In the genomic region with DNA sequence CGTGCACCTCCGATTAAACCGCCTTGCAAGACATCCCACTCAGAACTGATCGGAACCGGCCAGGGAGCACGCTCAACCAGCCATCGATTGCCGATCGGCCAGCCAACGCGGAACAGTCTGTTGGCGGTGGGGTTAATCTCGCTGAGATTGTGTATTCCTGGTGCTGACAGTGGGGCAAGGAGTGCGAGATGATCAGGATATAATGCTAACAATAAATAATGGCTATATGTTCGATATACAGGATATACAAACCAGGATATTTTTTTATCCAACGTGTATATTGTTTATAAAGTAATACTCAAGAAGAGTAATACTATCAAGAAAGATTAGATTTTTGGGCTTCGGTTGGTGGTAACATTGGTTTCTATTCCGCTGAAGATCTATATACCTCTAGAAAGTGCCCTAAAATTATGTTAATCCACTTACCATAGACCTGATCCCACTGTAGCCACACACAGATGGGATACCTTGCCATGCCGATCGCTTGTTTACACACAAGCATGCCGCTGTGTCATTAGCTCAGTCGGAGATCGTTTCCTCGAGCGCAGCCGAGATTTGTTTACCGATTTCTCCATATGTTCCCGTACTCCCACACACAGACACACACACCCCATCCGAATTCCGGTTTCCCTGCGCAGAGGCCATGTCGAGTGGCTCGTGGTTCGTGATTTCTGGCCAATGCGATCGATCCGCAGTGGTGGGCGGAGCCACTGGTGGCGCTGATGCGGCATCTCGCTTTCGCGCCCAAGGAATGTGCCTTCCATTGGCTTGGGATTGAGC, we compare ENCODE assay signal across 1 fruit fly cellular context.
TF ChIP-seq lines count a peak whose summit lies in the region.

Gene H2.0 (minus strand): TSS at position 51 of the 780 bp plus-strand sequence.

TF ChIP-seq in whole organism, embryonic, 481 proteins besides CTCF, POLR2A, EP300 and RAD21 (continued from another document):
- TF ChIP-seq CG17328 (GFP tag; IDR thresholded peaks at IDR 0.05; lab: Robert Waterston, UW) (no peak), seq (GFP tag; IDR thresholded peaks at IDR 0.05; lab: Robert Waterston, UW) (no peak), CG32772 (GFP tag; IDR thresholded peaks at IDR 0.05; lab: Robert Waterston, UW) (no peak), CkIIα-i1 (GFP tag; IDR thresholded peaks at IDR 0.05; lab: Robert Waterston, UW) (no peak), CG6689 (GFP tag; IDR thresholded peaks at IDR 0.05; lab: Robert Waterston, UW) (peak; percentile 31; the same call in 1 of the 2 replicates), cad (GFP tag; optimal IDR thresholded peaks at IDR 0.05; lab: Kevin White, UChicago) (no peak), CHES-1-like (GFP tag; optimal IDR thresholded peaks at IDR 0.05; lab: Kevin White, UChicago) (no peak), Fer1 (GFP tag; optimal IDR thresholded peaks at IDR 0.05; lab: Kevin White, UChicago) (no peak), H15 (GFP tag; IDR thresholded peaks at IDR 0.05; lab: Robert Waterston, UW) (no peak), CG9817 (tag; optimal IDR thresholded peaks at IDR 0.05; lab: Kevin White, UChicago) (no peak), trh (GFP tag; optimal IDR thresholded peaks at IDR 0.05; lab: Kevin White, UChicago) (no peak), CG17385 (GFP tag; optimal IDR thresholded peaks at IDR 0.05; lab: Kevin White, UChicago) (peak; percentile 8), az2 (GFP tag; optimal IDR thresholded peaks at IDR 0.05; lab: Kevin White, UChicago) (peak; percentile 27), CG34224 (GFP tag; IDR thresholded peaks at IDR 0.05; lab: Robert Waterston, UW; ENCODE audit: partially characterized antibody) (no peak), Oli (tag; optimal IDR thresholded peaks at IDR 0.05; lab: Kevin White, UChicago) (peak; percentile 46), CG7745 (tag; optimal IDR thresholded peaks at IDR 0.05; lab: Kevin White, UChicago) (no peak), HLHmδ (GFP tag; optimal IDR thresholded peaks at IDR 0.05; lab: Kevin White, UChicago) (peak; percentile 79), CG2129 (GFP tag; IDR thresholded peaks at IDR 0.05; lab: Robert Waterston, UW; ENCODE audit: partially characterized antibody) (no peak), schlank (tag; optimal IDR thresholded peaks at IDR 0.05; lab: Kevin White, UChicago) (no peak), CG2120 (GFP tag; optimal IDR thresholded peaks at IDR 0.05; lab: Kevin White, UChicago) (peak; percentile 29), CG12942 (GFP tag; optimal IDR thresholded peaks at IDR 0.05; lab: Kevin White, UChicago) (no peak), Sry-δ (GFP tag; optimal IDR thresholded peaks at IDR 0.05; lab: Kevin White, UChicago) (no peak), CG10543 (GFP tag; optimal IDR thresholded peaks at IDR 0.05; lab: Kevin White, UChicago) (peak; percentile 26), CG6654 (GFP tag; optimal IDR thresholded peaks at IDR 0.05; lab: Kevin White, UChicago) (no peak), CG11695 (GFP tag; IDR thresholded peaks at IDR 0.05; lab: Robert Waterston, UW) (0 out of 3 replicates have a peak, but pooled peaks have one; percentile 28), dysf (GFP tag; IDR thresholded peaks at IDR 0.05; lab: Robert Waterston, UW) (no peak), croc (GFP tag; conservative IDR thresholded peaks at IDR 0.05; lab: Robert Waterston, UW) (no peak; the same call in 2 of the 3 replicates)
